Worm (Caenorhabditis elegans) whole organism, young adult: Measurements from ENCODE around the gene ttr-42.
A peak's percentile ranks its signal among the peaks of the same experiment; 100 is the strongest.

ENCODE experiments used
- B0035.1 ChIP-seq: sonication (generic microtip); optimal IDR thresholded peaks from 2 replicates; lab custom pipeline; 2016; ENCODE audit warnings: missing genetic modification characterization, mild to moderate bottlenecking, missing compliant biosample characterization, missing genotype, missing genetic modification reagents
- C06A6.2 ChIP-seq: fragments of 200-800 bp; sonication (Bioruptor generic); conservative IDR thresholded peaks from 2 replicates; pipeline ENCODE4 v1.3.6; 2022; ENCODE audit warnings: missing genetic modification characterization, missing compliant biosample characterization
- F10E7.11 ChIP-seq: sonication (generic microtip); optimal IDR thresholded peaks from 2 replicates; lab custom pipeline; 2017; ENCODE audit warnings: mild to moderate bottlenecking, missing genetic modification characterization, moderate library complexity, missing compliant biosample characterization
- F33H1.4 ChIP-seq: fragments of 200-800 bp; sonication (Bioruptor generic); IDR thresholded peaks from 2 replicates; pipeline ENCODE4 v1.3.6; 2022; ENCODE audit warnings: missing genetic modification reagents, missing genetic modification characterization, missing compliant biosample characterization
- F52B5.7 ChIP-seq: sonication (generic microtip); optimal IDR thresholded peaks from 2 replicates; lab custom pipeline; 2016; ENCODE audit warnings: mild to moderate bottlenecking, missing genetic modification characterization, missing compliant biosample characterization
- Y67H2A.10 ChIP-seq: fragments of 200-800 bp; sonication (Bioruptor generic); conservative IDR thresholded peaks from 2 replicates; pipeline ENCODE4 v1.3.6; 2022; ENCODE audit warnings: missing genetic modification reagents, missing genetic modification characterization, missing compliant biosample characterization
- Y95B8A.8 ChIP-seq: fragments of 200-800 bp; sonication (Bioruptor generic); IDR thresholded peaks from 2 replicates; pipeline ENCODE4 v1.3.6; 2022; ENCODE audit warnings: missing genetic modification reagents, missing genetic modification characterization, missing compliant biosample characterization
- ZK185.1 ChIP-seq: sonication (generic microtip); optimal IDR thresholded peaks from 2 replicates; lab custom pipeline; 2016; ENCODE audit warnings: mild to moderate bottlenecking, missing genetic modification characterization, missing compliant biosample characterization; ENCODE audit not compliant: poor library complexity, severe bottlenecking
- akir-1 ChIP-seq: fragments of 200-800 bp; sonication (Bioruptor generic); optimal IDR thresholded peaks from 2 replicates; lab custom pipeline; 2018; ENCODE audit warnings: mild to moderate bottlenecking, missing genetic modification characterization, moderate library complexity, missing compliant biosample characterization
- ama-1 ChIP-seq, 3 experiments: fragments of 150-350 bp in 1 of 3; sonication (generic microtip) in 2 of 3; optimal IDR thresholded peaks; 2 replicates each; lab custom pipeline; 2014 to 2018; ENCODE audit warnings: missing biosample characterization in 2 of 3, missing genetic modification characterization in 2 of 3, missing genetic modification reagents in 2 of 3
- aptf-2 ChIP-seq: fragments of 200-800 bp; sonication (Bioruptor generic); conservative IDR thresholded peaks from 2 replicates; pipeline ENCODE4 v1.3.6; 2022; ENCODE audit warnings: missing genetic modification reagents, missing genetic modification characterization, missing compliant biosample characterization
- aptf-3 ChIP-seq: fragments of 200-800 bp; sonication (Bioruptor generic); IDR thresholded peaks from 2 replicates; pipeline ENCODE4 v1.3.6; 2022; ENCODE audit warnings: missing genetic modification characterization, missing compliant biosample characterization
- atf-7 ChIP-seq: sonication (generic microtip); optimal IDR thresholded peaks from 2 replicates; lab custom pipeline; 2017; ENCODE audit warnings: mild to moderate bottlenecking, missing genetic modification characterization, missing compliant biosample characterization
- bed-1 ChIP-seq: fragments of 200-800 bp; sonication (Bioruptor generic); IDR thresholded peaks from 2 replicates; pipeline ENCODE4 v1.3.6; 2022; ENCODE audit warnings: missing genetic modification reagents, missing genetic modification characterization, missing compliant biosample characterization
- cebp-2 ChIP-seq: fragments of 200-800 bp; sonication (Bioruptor generic); IDR thresholded peaks from 2 replicates; pipeline ENCODE4 v1.3.6; 2022; ENCODE audit warnings: missing genetic modification characterization, missing compliant biosample characterization
- ceh-40 ChIP-seq: fragments of 200-800 bp; sonication (Bioruptor generic); IDR thresholded peaks from 2 replicates; pipeline ENCODE4 v1.3.6; 2022; ENCODE audit warnings: missing genetic modification characterization, missing compliant biosample characterization
- chd-7 ChIP-seq: sonication (generic microtip); optimal IDR thresholded peaks from 2 replicates; lab custom pipeline; 2016; ENCODE audit warnings: mild to moderate bottlenecking, missing genetic modification characterization, moderate library complexity, missing compliant biosample characterization
- die-1 ChIP-seq: sonication (generic microtip); optimal IDR thresholded peaks from 2 replicates; lab custom pipeline; 2016; ENCODE audit warnings: missing genotype, mild to moderate bottlenecking, missing genetic modification characterization, missing compliant biosample characterization
- dox-1 ChIP-seq: fragments of 200-800 bp; sonication (Bioruptor generic); IDR thresholded peaks from 2 replicates; pipeline ENCODE4 v1.3.6; 2022; ENCODE audit warnings: missing genetic modification reagents, missing genetic modification characterization, missing compliant biosample characterization
- dpl-1 ChIP-seq: fragments of 150-350 bp; optimal IDR thresholded peaks from 2 replicates; lab custom pipeline; 2014; ENCODE audit warnings: missing biosample characterization, missing genetic modification reagents, missing genetic modification characterization
- efl-1 ChIP-seq: fragments of 150-350 bp; optimal IDR thresholded peaks from 2 replicates; lab custom pipeline; 2014; ENCODE audit warnings: missing biosample characterization, missing genetic modification reagents, missing genetic modification characterization
- hlh-12 ChIP-seq: sonication (generic microtip); optimal IDR thresholded peaks from 2 replicates; lab custom pipeline; 2016; ENCODE audit warnings: missing genetic modification characterization, missing compliant biosample characterization
- hlh-26 ChIP-seq: fragments of 200-800 bp; sonication (Bioruptor generic); conservative IDR thresholded peaks from 2 replicates; pipeline ENCODE4 v1.3.6; 2022; ENCODE audit warnings: missing genetic modification reagents, missing genetic modification characterization, missing compliant biosample characterization
- hmg-1.2 ChIP-seq: fragments of 200-800 bp; sonication (Bioruptor generic); IDR thresholded peaks from 2 replicates; pipeline ENCODE4 v1.3.6; 2022; ENCODE audit warnings: missing genetic modification reagents, missing genetic modification characterization, missing compliant biosample characterization
- hrde-1 ChIP-seq: sonication (generic microtip); optimal IDR thresholded peaks from 2 replicates; lab custom pipeline; 2016; ENCODE audit warnings: missing genetic modification characterization, mild to moderate bottlenecking, missing compliant biosample characterization, moderate library complexity, missing genotype, missing genetic modification reagents, borderline replicate concordance
- hsf-1 ChIP-seq: fragments of 200-800 bp; sonication (Bioruptor generic); IDR thresholded peaks from 2 replicates; pipeline ENCODE4 v1.3.6; 2022; ENCODE audit warnings: missing genetic modification reagents, missing genetic modification characterization, missing compliant biosample characterization
- lag-1 ChIP-seq: fragments of 200-800 bp; sonication (Bioruptor generic); IDR thresholded peaks from 2 replicates; pipeline ENCODE4 v1.3.6; 2022; ENCODE audit warnings: missing genetic modification reagents, missing genetic modification characterization, missing compliant biosample characterization
- let-607 ChIP-seq, 2 experiments: fragments of 200-800 bp in 1 of 2; sonication (Bioruptor generic) in 1 of 2; sonication (generic microtip) in 1 of 2; optimal IDR thresholded peaks; 2 replicates each; lab custom pipeline; 2016 to 2018; ENCODE audit warnings: mild to moderate bottlenecking in 2 of 2, missing compliant biosample characterization in 2 of 2, missing genetic modification characterization in 2 of 2, moderate library complexity in 2 of 2, missing genotype in 1 of 2
- lin-54 ChIP-seq: fragments of 200-800 bp; sonication (Bioruptor generic); optimal IDR thresholded peaks from 2 replicates; lab custom pipeline; 2018; ENCODE audit warnings: mild to moderate bottlenecking, missing genetic modification characterization, missing compliant biosample characterization
- lsl-1 ChIP-seq: fragments of 200-800 bp; sonication (Bioruptor generic); optimal IDR thresholded peaks from 2 replicates; lab custom pipeline; 2018; ENCODE audit warnings: mild to moderate bottlenecking, missing genetic modification characterization, moderate library complexity, missing compliant biosample characterization
- mcd-1 ChIP-seq: fragments of 200-800 bp; sonication (Bioruptor generic); IDR thresholded peaks from 2 replicates; pipeline ENCODE4 v1.3.6; 2022; ENCODE audit warnings: missing genetic modification reagents, missing genetic modification characterization, missing compliant biosample characterization
- mel-28 ChIP-seq: sonication (generic microtip); optimal IDR thresholded peaks from 2 replicates; lab custom pipeline; 2016; ENCODE audit warnings: borderline replicate concordance, mild to moderate bottlenecking, missing genetic modification characterization, missing compliant biosample characterization
- mxl-1 ChIP-seq: sonication (generic microtip); optimal IDR thresholded peaks from 2 replicates; lab custom pipeline; 2016; ENCODE audit warnings: missing genetic modification characterization, missing compliant biosample characterization
- nfya-1 ChIP-seq: sonication (generic microtip); optimal IDR thresholded peaks from 2 replicates; lab custom pipeline; 2017; ENCODE audit warnings: antibody characterized with exemption, missing compliant biosample characterization, missing genetic modification characterization, borderline replicate concordance; ENCODE audit not compliant: insufficient read depth
- nhr-120 ChIP-seq: fragments of 200-800 bp; sonication (Bioruptor generic); IDR thresholded peaks from 2 replicates; pipeline ENCODE4 v1.3.6; 2022; ENCODE audit warnings: missing genetic modification characterization, missing compliant biosample characterization
- nhr-27 ChIP-seq: fragments of 200-800 bp; sonication (Bioruptor generic); optimal IDR thresholded peaks from 2 replicates; lab custom pipeline; 2018; ENCODE audit warnings: mild to moderate bottlenecking, missing genetic modification characterization, moderate library complexity, missing compliant biosample characterization
- rpc-1 ChIP-seq, 2 experiments: fragments of 150-350 bp in 1 of 2; sonication (generic microtip) in 1 of 2; optimal IDR thresholded peaks; 2 replicates each; lab custom pipeline; 2014 to 2018; ENCODE audit warnings: missing biosample characterization in 1 of 2, missing genetic modification characterization in 1 of 2, missing genetic modification reagents in 1 of 2, missing genotype in 1 of 2
- snpc-1.1 ChIP-seq: sonication (generic microtip); optimal IDR thresholded peaks from 2 replicates; lab custom pipeline; 2017; ENCODE audit warnings: missing genetic modification characterization, mild to moderate bottlenecking, missing compliant biosample characterization, antibody characterized with exemption, moderate library complexity, missing genotype, missing genetic modification reagents; ENCODE audit not compliant: insufficient read depth
- snpc-3.4 ChIP-seq: sonication (generic microtip); optimal IDR thresholded peaks from 2 replicates; lab custom pipeline; 2017; ENCODE audit warnings: missing genetic modification characterization, mild to moderate bottlenecking, missing compliant biosample characterization, antibody characterized with exemption, moderate library complexity, missing genotype, missing genetic modification reagents
- snpc-4 ChIP-seq, 5 experiments: fragments of 150-350 bp in 1 of 5; sonication (generic microtip) in 4 of 5; optimal IDR thresholded peaks; 2 replicates each; lab custom pipeline; 2014 to 2018; ENCODE audit warnings: missing genetic modification characterization in 5 of 5, missing biosample characterization in 3 of 5, antibody characterized with exemption in 2 of 5, mild to moderate bottlenecking in 2 of 5, missing compliant biosample characterization in 2 of 5, missing genotype in 2 of 5, moderate library complexity in 2 of 5, missing genetic modification reagents in 1 of 5
- tbp1 ChIP-seq: fragments of 200-800 bp; sonication (Bioruptor generic); optimal IDR thresholded peaks from 2 replicates; lab custom pipeline; 2018; ENCODE audit warnings: mild to moderate bottlenecking, missing genetic modification characterization, missing compliant biosample characterization
- tbx-9 ChIP-seq: sonication (generic microtip); optimal IDR thresholded peaks from 2 replicates; lab custom pipeline; 2016; ENCODE audit warnings: borderline replicate concordance, missing genetic modification characterization, inconsistent platforms, missing compliant biosample characterization
- ztf-25 ChIP-seq: fragments of 200-800 bp; sonication (Bioruptor generic); IDR thresholded peaks from 2 replicates; pipeline ENCODE4 v1.3.6; 2022; ENCODE audit warnings: missing genetic modification reagents, missing genetic modification characterization, missing compliant biosample characterization
- ztf-26 ChIP-seq: sonication (generic microtip); optimal IDR thresholded peaks from 2 replicates; lab custom pipeline; 2017; ENCODE audit warnings: missing genetic modification characterization, missing compliant biosample characterization
- ztf-3 ChIP-seq: fragments of 200-800 bp; sonication (Bioruptor generic); optimal IDR thresholded peaks from 2 replicates; lab custom pipeline; 2018; ENCODE audit warnings: mild to moderate bottlenecking, missing genetic modification characterization, missing compliant biosample characterization
- ztf-6 ChIP-seq: fragments of 200-800 bp; sonication (Bioruptor generic); IDR thresholded peaks from 2 replicates; pipeline ENCODE4 v1.3.6; 2022; ENCODE audit warnings: missing genetic modification reagents, missing genetic modification characterization, missing compliant biosample characterization

ttr-42 gene

ce11 chrX:2613077-2613476 lies 35.5 kb downstream of the ttr-42 start (continued):
- TF ChIP-seq aptf-3 (GFP tag; lab: Robert Waterston, UW) (peak; percentile 26; the same call in 1 of the 2 replicates), hlh-12 (tag; lab: Kevin White, UChicago) (peak; percentile 74), lin-54 (GFP tag; lab: Kevin White, UChicago) (peak; percentile 63), snpc-4 (GFP tag; optimal IDR thresholded peaks at IDR 0.05; lab: Kevin White, UChicago) (peak; percentile 66), snpc-4 (tag; optimal IDR thresholded peaks at IDR 0.05; lab: Kevin White, UChicago) (peak; percentile 8 to 84 (median 74)), hlh-26 (GFP tag; lab: Robert Waterston, UW) (no peak), hsf-1 (GFP tag; lab: Robert Waterston, UW) (peak; percentile 56; the same call in 1 of the 2 replicates), ztf-25 (GFP tag; lab: Robert Waterston, UW) (peak; percentile 92; the same call in 1 of the 2 replicates), ceh-40 (GFP tag; lab: Robert Waterston, UW) (peak; percentile 78; the same call in 1 of the 2 replicates), rpc-1 (optimal IDR thresholded peaks at IDR 0.05; lab: Kevin White, UChicago) (peak; percentile 94), rpc-1 (tag; optimal IDR thresholded peaks at IDR 0.05; lab: Kevin White, UChicago) (peak; percentile 94), F52B5.7 (tag; lab: Kevin White, UChicago) (peak; percentile 90), tbx-9 (tag; lab: Kevin White, UChicago) (peak; percentile 69), bed-1 (GFP tag; lab: Robert Waterston, UW) (no peak), C06A6.2 (no peak), ztf-26 (tag; lab: Kevin White, UChicago) (peak; percentile 82), nhr-120 (GFP tag; lab: Robert Waterston, UW) (0 out of 2 replicates have a peak, but pooled peaks have one; percentile 77), mel-28 (peak; percentile 45), nhr-27 (tag; lab: Kevin White, UChicago) (no peak), Y95B8A.8 (GFP tag; lab: Robert Waterston, UW) (no peak), aptf-2 (GFP tag; lab: Robert Waterston, UW) (no peak), ztf-3 (GFP tag; lab: Kevin White, UChicago) (no peak), chd-7 (tag; lab: Kevin White, UChicago) (peak; percentile 81), tbp1 (peak; percentile 97), hrde-1 (tag; lab: Kevin White, UChicago) (peak; percentile 64), lag-1 (GFP tag; lab: Robert Waterston, UW) (no peak), efl-1 (GFP tag; lab: Kevin White, UChicago) (no peak), mxl-1 (tag; lab: Kevin White, UChicago) (peak; percentile 55), nfya-1 (tag; lab: Kevin White, UChicago) (no peak), mcd-1 (peak; percentile 40), dox-1 (peak; percentile 94), lsl-1 (no peak), snpc-3.4 (tag; lab: Kevin White, UChicago) (peak; percentile 56), B0035.1 (peak; percentile 20), hmg-1.2 (GFP tag; lab: Robert Waterston, UW) (peak; percentile 84), cebp-2 (peak; percentile 88; the same call in 1 of the 2 replicates), dpl-1 (no peak), F33H1.4 (GFP tag; lab: Robert Waterston, UW) (peak; percentile 16; the same call in 1 of the 2 replicates), die-1 (peak; percentile 76), Y67H2A.10 (GFP tag; lab: Robert Waterston, UW) (peak; percentile 44; the same call in 1 of the 2 replicates), ztf-6 (no peak; the same call in 1 of the 2 replicates), akir-1 (GFP tag; lab: Kevin White, UChicago) (no peak), let-607 (tag; optimal IDR thresholded peaks at IDR 0.05; lab: Kevin White, UChicago) (peak; percentile 36 to 57), ama-1 (optimal IDR thresholded peaks at IDR 0.05; lab: Kevin White, UChicago) (no peak), ama-1 (GFP tag; optimal IDR thresholded peaks at IDR 0.05; lab: Kevin White, UChicago) (peak; percentile 79 to 81), F10E7.11 (tag; lab: Kevin White, UChicago) (peak; percentile 7), atf-7 (tag; lab: Kevin White, UChicago) (peak; percentile 58), ZK185.1 (tag; lab: Kevin White, UChicago) (peak; percentile 80), snpc-1.1 (tag; lab: Kevin White, UChicago) (peak; percentile 32)
